Worm (Caenorhabditis elegans) whole organism, young adult: ENCODE results near the gene F46C3.7.

Source experiments
- B0035.1 ChIP-seq: sonication (generic microtip); optimal IDR thresholded peaks from 2 replicates; lab custom pipeline; 2016; ENCODE audit warnings: missing genetic modification characterization, mild to moderate bottlenecking, missing compliant biosample characterization, missing genotype, missing genetic modification reagents
- C06A6.2 ChIP-seq: fragments of 200-800 bp; sonication (Bioruptor generic); conservative IDR thresholded peaks from 2 replicates; pipeline ENCODE4 v1.3.6; 2022; ENCODE audit warnings: missing genetic modification characterization, missing compliant biosample characterization
- C17E4.6 ChIP-seq: fragments of 200-800 bp; sonication (Bioruptor generic); IDR thresholded peaks from 2 replicates; pipeline ENCODE4 v1.3.6; 2022; ENCODE audit warnings: missing genetic modification reagents, missing genetic modification characterization, missing compliant biosample characterization
- F23B12.7 ChIP-seq: sonication (generic microtip); optimal IDR thresholded peaks from 2 replicates; lab custom pipeline; 2017; ENCODE audit warnings: missing genetic modification characterization, mild to moderate bottlenecking, missing compliant biosample characterization, antibody characterized with exemption, moderate library complexity; ENCODE audit not compliant: insufficient read depth
- F33H1.4 ChIP-seq: fragments of 200-800 bp; sonication (Bioruptor generic); IDR thresholded peaks from 2 replicates; pipeline ENCODE4 v1.3.6; 2022; ENCODE audit warnings: missing genetic modification reagents, missing genetic modification characterization, missing compliant biosample characterization
- F52B5.7 ChIP-seq: sonication (generic microtip); optimal IDR thresholded peaks from 2 replicates; lab custom pipeline; 2016; ENCODE audit warnings: mild to moderate bottlenecking, missing genetic modification characterization, missing compliant biosample characterization
- F55B11.4 ChIP-seq: sonication (generic microtip); optimal IDR thresholded peaks from 2 replicates; lab custom pipeline; 2016; ENCODE audit warnings: missing compliant biosample characterization, missing genetic modification characterization, borderline replicate concordance; ENCODE audit not compliant: insufficient read depth
- F57A8.1 ChIP-seq: fragments of 200-800 bp; sonication (Bioruptor generic); optimal IDR thresholded peaks from 2 replicates; lab custom pipeline; 2018; ENCODE audit warnings: mild to moderate bottlenecking, missing genetic modification characterization, moderate library complexity, missing compliant biosample characterization
- K12H6.12 ChIP-seq: fragments of 200-800 bp; sonication (Bioruptor generic); optimal IDR thresholded peaks from 2 replicates; lab custom pipeline; 2018; ENCODE audit warnings: mild to moderate bottlenecking, missing genetic modification characterization, missing compliant biosample characterization
- T07F8.4 ChIP-seq: sonication (generic microtip); optimal IDR thresholded peaks from 2 replicates; lab custom pipeline; 2016; ENCODE audit warnings: mild to moderate bottlenecking, missing genetic modification characterization, moderate library complexity, missing compliant biosample characterization
- Y56A3A.18 ChIP-seq: fragments of 200-800 bp; sonication (Bioruptor generic); IDR thresholded peaks from 2 replicates; pipeline ENCODE4 v1.3.6; 2022; ENCODE audit warnings: missing genetic modification reagents, missing genetic modification characterization, missing compliant biosample characterization
- Y67H2A.10 ChIP-seq: fragments of 200-800 bp; sonication (Bioruptor generic); conservative IDR thresholded peaks from 2 replicates; pipeline ENCODE4 v1.3.6; 2022; ENCODE audit warnings: missing genetic modification reagents, missing genetic modification characterization, missing compliant biosample characterization
- Y79H2A.3 ChIP-seq: fragments of 200-800 bp; sonication (Bioruptor generic); conservative IDR thresholded peaks from 2 replicates; pipeline ENCODE4 v1.3.6; 2022; ENCODE audit warnings: missing genetic modification reagents, missing genetic modification characterization, missing compliant biosample characterization
- aptf-3 ChIP-seq: fragments of 200-800 bp; sonication (Bioruptor generic); IDR thresholded peaks from 2 replicates; pipeline ENCODE4 v1.3.6; 2022; ENCODE audit warnings: missing genetic modification characterization, missing compliant biosample characterization
- attf-3 ChIP-seq: fragments of 200-800 bp; sonication (Bioruptor generic); conservative IDR thresholded peaks from 2 replicates; pipeline ENCODE4 v1.3.6; 2022; ENCODE audit warnings: missing genetic modification reagents, missing genetic modification characterization, missing compliant biosample characterization
- attf-6 ChIP-seq: fragments of 200-800 bp; sonication (Bioruptor generic); IDR thresholded peaks from 2 replicates; pipeline ENCODE4 v1.3.6; 2022; ENCODE audit warnings: missing genetic modification reagents, missing genetic modification characterization, missing compliant biosample characterization
- ccch-3 ChIP-seq: fragments of 200-800 bp; sonication (Bioruptor generic); optimal IDR thresholded peaks from 2 replicates; lab custom pipeline; 2018; ENCODE audit warnings: mild to moderate bottlenecking, missing genetic modification characterization, missing compliant biosample characterization
- cebp-1 ChIP-seq, 2 experiments: fragments of 200-800 bp in 1 of 2; sonication (Bioruptor generic) in 1 of 2; sonication (generic microtip) in 1 of 2; IDR thresholded peaks in 1 of 2; optimal IDR thresholded peaks in 1 of 2; 2 replicates each; pipeline versions ENCODE4 v1.3.6 to Lab custom; 2017 to 2022; ENCODE audit warnings: missing compliant biosample characterization in 2 of 2, missing genetic modification characterization in 2 of 2, mild to moderate bottlenecking in 1 of 2, missing genetic modification reagents in 1 of 2, moderate library complexity in 1 of 2
- ceh-40 ChIP-seq: fragments of 200-800 bp; sonication (Bioruptor generic); IDR thresholded peaks from 2 replicates; pipeline ENCODE4 v1.3.6; 2022; ENCODE audit warnings: missing genetic modification characterization, missing compliant biosample characterization
- ceh-79 ChIP-seq: sonication (generic microtip); optimal IDR thresholded peaks from 2 replicates; lab custom pipeline; 2017; ENCODE audit warnings: mild to moderate bottlenecking, missing genetic modification characterization, missing compliant biosample characterization
- dpl-1 ChIP-seq: fragments of 150-350 bp; optimal IDR thresholded peaks from 2 replicates; lab custom pipeline; 2014; ENCODE audit warnings: missing biosample characterization, missing genetic modification reagents, missing genetic modification characterization
- efl-1 ChIP-seq: fragments of 150-350 bp; optimal IDR thresholded peaks from 2 replicates; lab custom pipeline; 2014; ENCODE audit warnings: missing biosample characterization, missing genetic modification reagents, missing genetic modification characterization
- egl-18 ChIP-seq: fragments of 200-800 bp; sonication (Bioruptor generic); IDR thresholded peaks from 2 replicates; pipeline ENCODE4 v1.3.6; 2022; ENCODE audit warnings: missing genetic modification reagents, missing genetic modification characterization, missing compliant biosample characterization
- egrh-3 ChIP-seq: fragments of 200-800 bp; sonication (Bioruptor generic); IDR thresholded peaks from 2 replicates; pipeline ENCODE4 v1.3.6; 2022; ENCODE audit warnings: missing genetic modification reagents, missing genetic modification characterization, missing compliant biosample characterization
- fkh-3 ChIP-seq: sonication (generic microtip); optimal IDR thresholded peaks from 2 replicates; lab custom pipeline; 2016; ENCODE audit warnings: mild to moderate bottlenecking, missing genetic modification characterization, missing compliant biosample characterization
- him-1 ChIP-seq: sonication (generic microtip); optimal IDR thresholded peaks from 2 replicates; lab custom pipeline; 2016; ENCODE audit warnings: missing genotype, missing genetic modification reagents, missing genetic modification characterization, missing compliant biosample characterization
- hlh-26 ChIP-seq: fragments of 200-800 bp; sonication (Bioruptor generic); conservative IDR thresholded peaks from 2 replicates; pipeline ENCODE4 v1.3.6; 2022; ENCODE audit warnings: missing genetic modification reagents, missing genetic modification characterization, missing compliant biosample characterization
- hsf-1 ChIP-seq: fragments of 200-800 bp; sonication (Bioruptor generic); IDR thresholded peaks from 2 replicates; pipeline ENCODE4 v1.3.6; 2022; ENCODE audit warnings: missing genetic modification reagents, missing genetic modification characterization, missing compliant biosample characterization
- lag-1 ChIP-seq: fragments of 200-800 bp; sonication (Bioruptor generic); IDR thresholded peaks from 2 replicates; pipeline ENCODE4 v1.3.6; 2022; ENCODE audit warnings: missing genetic modification reagents, missing genetic modification characterization, missing compliant biosample characterization
- lin-54 ChIP-seq: fragments of 200-800 bp; sonication (Bioruptor generic); optimal IDR thresholded peaks from 2 replicates; lab custom pipeline; 2018; ENCODE audit warnings: mild to moderate bottlenecking, missing genetic modification characterization, missing compliant biosample characterization
- madf-6 ChIP-seq: fragments of 200-800 bp; sonication (Bioruptor generic); IDR thresholded peaks from 2 replicates; pipeline ENCODE4 v1.3.6; 2022; ENCODE audit warnings: missing genetic modification reagents, missing genetic modification characterization, missing compliant biosample characterization
- mcd-1 ChIP-seq: fragments of 200-800 bp; sonication (Bioruptor generic); IDR thresholded peaks from 2 replicates; pipeline ENCODE4 v1.3.6; 2022; ENCODE audit warnings: missing genetic modification reagents, missing genetic modification characterization, missing compliant biosample characterization
- mel-28 ChIP-seq: sonication (generic microtip); optimal IDR thresholded peaks from 2 replicates; lab custom pipeline; 2016; ENCODE audit warnings: borderline replicate concordance, mild to moderate bottlenecking, missing genetic modification characterization, missing compliant biosample characterization
- nfyb-1 ChIP-seq: fragments of 200-800 bp; sonication (Bioruptor generic); IDR thresholded peaks from 2 replicates; pipeline ENCODE4 v1.3.6; 2022; ENCODE audit warnings: missing genetic modification reagents, missing genetic modification characterization, missing compliant biosample characterization
- nhr-27 ChIP-seq: fragments of 200-800 bp; sonication (Bioruptor generic); optimal IDR thresholded peaks from 2 replicates; lab custom pipeline; 2018; ENCODE audit warnings: mild to moderate bottlenecking, missing genetic modification characterization, moderate library complexity, missing compliant biosample characterization
- nhr-80 ChIP-seq: sonication (generic microtip); optimal IDR thresholded peaks from 2 replicates; lab custom pipeline; 2016; ENCODE audit warnings: missing genetic modification characterization, missing compliant biosample characterization
- pbrm-1 ChIP-seq: fragments of 200-800 bp; sonication (Bioruptor generic); IDR thresholded peaks from 2 replicates; pipeline ENCODE4 v1.3.6; 2022; ENCODE audit warnings: missing genetic modification reagents, missing genetic modification characterization, missing compliant biosample characterization
- repo-1 ChIP-seq: sonication (generic microtip); optimal IDR thresholded peaks from 2 replicates; lab custom pipeline; 2017; ENCODE audit warnings: mild to moderate bottlenecking, missing genetic modification characterization, missing compliant biosample characterization
- ztf-22 ChIP-seq: fragments of 200-800 bp; sonication (Bioruptor generic); optimal IDR thresholded peaks from 2 replicates; lab custom pipeline; 2018; ENCODE audit warnings: mild to moderate bottlenecking, missing genetic modification characterization, moderate library complexity, missing compliant biosample characterization
- ztf-25 ChIP-seq: fragments of 200-800 bp; sonication (Bioruptor generic); IDR thresholded peaks from 2 replicates; pipeline ENCODE4 v1.3.6; 2022; ENCODE audit warnings: missing genetic modification reagents, missing genetic modification characterization, missing compliant biosample characterization

F46C3.7 gene

ce11 chrX:11419988-11420387 lies 19.9 kb upstream of the F46C3.7 start, which contains the start of gene F46C3.6 (continued):
- TF ChIP-seq madf-6 (GFP tag; lab: Robert Waterston, UW) (no peak), F23B12.7 (tag; lab: Kevin White, UChicago) (no peak), Y67H2A.10 (GFP tag; lab: Robert Waterston, UW) (no peak)

ce11 chrX:11426647-11427046 lies 13.2 kb upstream of the F46C3.7 start:
- peak; percentile 11 for TF ChIP-seq nhr-80 (tag; lab: Kevin White, UChicago)
- no peak for TF ChIP-seq lag-1
- no peak for TF ChIP-seq F52B5.7 (tag; lab: Kevin White, UChicago)
- TF ChIP-seq Y67H2A.10 (GFP tag; lab: Robert Waterston, UW): no peak
- no peak for TF ChIP-seq ceh-79 (tag; lab: Kevin White, UChicago)
- no peak for TF ChIP-seq mel-28 (tag; lab: Kevin White, UChicago)
- TF ChIP-seq ztf-25: no peak
- TF ChIP-seq T07F8.4 (tag; lab: Kevin White, UChicago): no peak
- TF ChIP-seq, all 124 proteins: peak for 1

ce11 chrX:11427550-11427949 lies 12.3 kb upstream of the F46C3.7 start:
- TF ChIP-seq hlh-26 (GFP tag; lab: Robert Waterston, UW) (no peak), nfyb-1 (GFP tag; lab: Robert Waterston, UW) (no peak), aptf-3 (no peak), attf-3 (GFP tag; lab: Robert Waterston, UW) (no peak), repo-1 (tag; lab: Kevin White, UChicago) (no peak), C17E4.6 (GFP tag; lab: Robert Waterston, UW) (no peak), ceh-79 (tag; lab: Kevin White, UChicago) (no peak), K12H6.12 (no peak), egl-18 (GFP tag; lab: Robert Waterston, UW) (no peak), ztf-22 (GFP tag; lab: Kevin White, UChicago) (no peak), ccch-3 (GFP tag; lab: Kevin White, UChicago) (no peak), Y56A3A.18 (GFP tag; lab: Robert Waterston, UW) (no peak), Y79H2A.3 (GFP tag; lab: Robert Waterston, UW) (no peak), fkh-3 (tag; lab: Kevin White, UChicago) (no peak), F33H1.4 (GFP tag; lab: Robert Waterston, UW) (no peak), pbrm-1 (no peak)

ce11 chrX:11433488-11433887 lies 6.4 kb upstream of the F46C3.7 start, which contains the start of gene hum-4:
TSS of gene hum-4 (minus strand) at chrX:11433588.
- TF ChIP-seq ceh-40 (GFP tag; lab: Robert Waterston, UW): no peak
- no peak for TF ChIP-seq Y79H2A.3 (GFP tag; lab: Robert Waterston, UW)
- TF ChIP-seq hsf-1 (GFP tag; lab: Robert Waterston, UW): no peak
- TF ChIP-seq nhr-80 (tag; lab: Kevin White, UChicago): no peak
- TF ChIP-seq hlh-26 (GFP tag; lab: Robert Waterston, UW): no peak
- no peak for TF ChIP-seq C06A6.2 (GFP tag; lab: Robert Waterston, UW)
- TF ChIP-seq lin-54 (GFP tag; lab: Kevin White, UChicago): no peak
- no peak for TF ChIP-seq attf-6
- no peak for TF ChIP-seq nhr-27 (tag; lab: Kevin White, UChicago)
- TF ChIP-seq cebp-1 (GFP tag; IDR thresholded peaks at IDR 0.05; lab: Robert Waterston, UW): no peak
- no peak for TF ChIP-seq cebp-1 (tag; optimal IDR thresholded peaks at IDR 0.05; lab: Kevin White, UChicago)
- TF ChIP-seq F55B11.4 (tag; lab: Kevin White, UChicago): no peak
- TF ChIP-seq aptf-3: no peak
- no peak for TF ChIP-seq egrh-3 (GFP tag; lab: Robert Waterston, UW)
- TF ChIP-seq dpl-1 (GFP tag; lab: Kevin White, UChicago): no peak
- no peak for TF ChIP-seq C17E4.6 (GFP tag; lab: Robert Waterston, UW)
- TF ChIP-seq efl-1 (GFP tag; lab: Kevin White, UChicago): no peak
- no peak for TF ChIP-seq him-1
- TF ChIP-seq B0035.1 (tag; lab: Kevin White, UChicago): no peak
- TF ChIP-seq F57A8.1 (GFP tag; lab: Kevin White, UChicago): no peak
- no peak for TF ChIP-seq mcd-1
- TF ChIP-seq, all 124 proteins: peak for 0
